Worm (Caenorhabditis elegans): ENCODE results near the gene tebp-2.

ce11 chrIV:5528285-5528684 is 13.1 kb upstream of the tebp-2 start, which contains the start of gene unc-5:
- TF ChIP-seq tbx-11 (GFP tag; IDR thresholded peaks at IDR 0.05) = no peak
- TF ChIP-seq tra-4 (tag; optimal IDR thresholded peaks at IDR 0.05) = no peak
- no peak for TF ChIP-seq ama-1 (optimal IDR thresholded peaks at IDR 0.05)
- no peak for TF ChIP-seq hmg-4 (GFP tag; optimal IDR thresholded peaks at IDR 0.05)
- no peak for TF ChIP-seq B0310.2 (tag; optimal IDR thresholded peaks at IDR 0.05)
- TF ChIP-seq sea-1 (GFP tag; conservative IDR thresholded peaks at IDR 0.05) = no peak
- TF ChIP-seq ceh-13 (GFP tag; optimal IDR thresholded peaks at IDR 0.05) = no peak
- no peak for TF ChIP-seq pes-1 (GFP tag; IDR thresholded peaks at IDR 0.05)
- no peak for TF ChIP-seq hmbx-1 (tag; optimal IDR thresholded peaks at IDR 0.05)
- TF ChIP-seq ceh-36 (tag; optimal IDR thresholded peaks at IDR 0.05) = no peak
- TF ChIP-seq tbx-37 (GFP tag; conservative IDR thresholded peaks at IDR 0.05) = no peak
- TF ChIP-seq F13C5.2 (tag; optimal IDR thresholded peaks at IDR 0.05) = no peak
- no peak for TF ChIP-seq ets-7 (tag; optimal IDR thresholded peaks at IDR 0.05)
- no peak for TF ChIP-seq scrt-1 (GFP tag; IDR thresholded peaks at IDR 0.05)
